Fruit fly (Drosophila melanogaster): Measurements from ENCODE around the gene CG31301.

CG31301 gene

DNA sequence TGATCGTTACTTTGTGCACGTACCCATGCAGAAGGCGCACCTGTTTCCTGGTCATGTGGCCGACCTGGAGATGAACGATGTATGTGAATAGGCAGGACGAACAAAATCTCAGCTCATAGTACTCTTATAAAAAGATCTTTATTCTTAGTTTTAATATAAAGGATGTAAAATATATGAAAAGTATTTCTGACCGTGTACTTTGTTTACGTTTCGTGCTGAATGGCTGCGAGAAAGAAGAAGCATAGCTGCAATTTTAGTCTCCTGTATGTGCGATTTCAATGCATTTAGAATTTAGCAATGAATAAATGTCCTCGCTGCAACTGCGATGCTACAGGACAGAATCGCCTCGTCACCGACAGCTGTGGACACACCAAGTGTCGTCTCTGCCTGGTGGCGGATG lies 1.8 kb downstream of the CG31301 start, which contains the start of the genes CG42726 and CG42727 (continued):
- TF ChIP-seq mam (GFP tag; optimal IDR thresholded peaks at IDR 0.05) (peak; percentile 33), crp (GFP tag; optimal IDR thresholded peaks at IDR 0.05) (peak in 1 of 2 experiments; percentile 62), YL-1 (GFP tag; optimal IDR thresholded peaks at IDR 0.05) (peak; percentile 21), lmd (GFP tag; IDR thresholded peaks at IDR 0.05) (peak; percentile 40), tll (GFP tag; optimal IDR thresholded peaks at IDR 0.05) (no peak), H2.0 (GFP tag; IDR thresholded peaks at IDR 0.05) (0 out of 2 replicates have a peak, but pooled peaks have one; percentile 19), CG17359 (tag; optimal IDR thresholded peaks at IDR 0.05) (peak; percentile 28), Oaz (GFP tag; IDR thresholded peaks at IDR 0.05) (peak; percentile 11; the same call in 1 of the 2 replicates), Hr3 (GFP tag; optimal IDR thresholded peaks at IDR 0.05) (no peak), CG30431 (GFP tag; optimal IDR thresholded peaks at IDR 0.05) (no peak), CG1832 (GFP tag; optimal IDR thresholded peaks at IDR 0.05) (no peak), Med (GFP tag) (peak; percentile 89), lilli (GFP tag; optimal IDR thresholded peaks at IDR 0.05) (peak; percentile 51), CG7963 (GFP tag; IDR thresholded peaks at IDR 0.05; ENCODE audit: partially characterized antibody) (0 out of 3 replicates have a peak, but pooled peaks have one; percentile 16), nerfin-1 (tag; optimal IDR thresholded peaks at IDR 0.05) (peak; percentile 54), Ptx1 (GFP tag; IDR thresholded peaks at IDR 0.05) (peak; percentile 31; the same call in 1 of the 2 replicates), CG13775 (GFP tag; optimal IDR thresholded peaks at IDR 0.05) (peak; percentile 14), gro (GFP tag; optimal IDR thresholded peaks at IDR 0.05) (peak; percentile 1), jumu (GFP tag; optimal IDR thresholded peaks at IDR 0.05) (no peak), CG11696 (GFP tag; IDR thresholded peaks at IDR 0.05) (peak; percentile 41; the same call in 1 of the 2 replicates), sr (GFP tag; IDR thresholded peaks at IDR 0.05) (no peak), CG9215 (GFP tag; IDR thresholded peaks at IDR 0.05) (no peak), CG17361 (GFP tag; IDR thresholded peaks at IDR 0.05) (0 out of 3 replicates have a peak, but pooled peaks have one; percentile 15), Ravus (GFP tag; IDR thresholded peaks at IDR 0.05) (no peak), org-1 (GFP tag; optimal IDR thresholded peaks at IDR 0.05) (no peak), CG10979 (tag; optimal IDR thresholded peaks at IDR 0.05) (peak; percentile 30), Hsf (GFP tag; optimal IDR thresholded peaks at IDR 0.05) (peak; percentile 55), CG17385 (GFP tag; optimal IDR thresholded peaks at IDR 0.05) (peak; percentile 96), Vsx1 (GFP tag; optimal IDR thresholded peaks at IDR 0.05) (no peak), luna (GFP tag; optimal IDR thresholded peaks at IDR 0.05) (no peak), ewg (GFP tag; optimal IDR thresholded peaks at IDR 0.05) (no peak), pb (GFP tag; optimal IDR thresholded peaks at IDR 0.05) (no peak), Neu2 (GFP tag; optimal IDR thresholded peaks at IDR 0.05; ENCODE audit: borderline replicate concordance) (no peak), Trl (optimal IDR thresholded peaks at IDR 0.05) (no peak), Trl (GFP tag; optimal IDR thresholded peaks at IDR 0.05) (no peak), tin (GFP tag; optimal IDR thresholded peaks at IDR 0.05) (peak; percentile 51), Dfd (GFP tag; optimal IDR thresholded peaks at IDR 0.05) (no peak), CG2712 (tag; optimal IDR thresholded peaks at IDR 0.05) (peak; percentile 55), tup (GFP tag; optimal IDR thresholded peaks at IDR 0.05) (no peak), CG15269 (tag; optimal IDR thresholded peaks at IDR 0.05) (peak; percentile 18), CG1233 (GFP tag; optimal IDR thresholded peaks at IDR 0.05) (peak; percentile 8), D19A (tag; optimal IDR thresholded peaks at IDR 0.05) (no peak), run (tag; optimal IDR thresholded peaks at IDR 0.05) (no peak), sna (GFP tag; IDR thresholded peaks at IDR 0.05; ENCODE audit: partially characterized antibody) (no peak), pros (GFP tag; optimal IDR thresholded peaks at IDR 0.05) (no peak), MBD-R2 (GFP tag; IDR thresholded peaks at IDR 0.05) (peak; percentile 94), bcd (GFP tag; optimal IDR thresholded peaks at IDR 0.05) (no peak), sens (GFP tag) (peak; percentile 58), CG13287 (GFP tag; IDR thresholded peaks at IDR 0.05; ENCODE audit: partially characterized antibody) (no peak; the same call in 1 of the 2 replicates), CG5245 (GFP tag; optimal IDR thresholded peaks at IDR 0.05) (no peak), CG2678 (tag; optimal IDR thresholded peaks at IDR 0.05) (peak; percentile 43)
